Worm (Caenorhabditis elegans) whole organism, young adult: Measurements from ENCODE around the gene W04G3.10.

Experiments
- B0019.2 ChIP-seq: fragments of 200-800 bp; sonication (Bioruptor generic); conservative IDR thresholded peaks from 2 replicates; pipeline ENCODE4 v1.3.6; 2022; ENCODE audit warnings: missing genetic modification reagents, missing genetic modification characterization, missing compliant biosample characterization
- B0336.3 ChIP-seq: fragments of 200-800 bp; sonication (Bioruptor generic); IDR thresholded peaks from 2 replicates; pipeline ENCODE4 v1.3.6; 2022; ENCODE audit warnings: missing genetic modification characterization, missing compliant biosample characterization
- C17E4.6 ChIP-seq: fragments of 200-800 bp; sonication (Bioruptor generic); IDR thresholded peaks from 2 replicates; pipeline ENCODE4 v1.3.6; 2022; ENCODE audit warnings: missing genetic modification reagents, missing genetic modification characterization, missing compliant biosample characterization
- F22D6.2 ChIP-seq: sonication (generic microtip); optimal IDR thresholded peaks from 2 replicates; lab custom pipeline; 2016; ENCODE audit warnings: mild to moderate bottlenecking, missing genetic modification characterization, missing compliant biosample characterization
- F23B12.7 ChIP-seq: sonication (generic microtip); optimal IDR thresholded peaks from 2 replicates; lab custom pipeline; 2017; ENCODE audit warnings: missing genetic modification characterization, mild to moderate bottlenecking, missing compliant biosample characterization, antibody characterized with exemption, moderate library complexity; ENCODE audit not compliant: insufficient read depth
- F33H1.4 ChIP-seq: fragments of 200-800 bp; sonication (Bioruptor generic); IDR thresholded peaks from 2 replicates; pipeline ENCODE4 v1.3.6; 2022; ENCODE audit warnings: missing genetic modification reagents, missing genetic modification characterization, missing compliant biosample characterization
- F37B4.10 ChIP-seq: fragments of 200-800 bp; sonication (Bioruptor generic); IDR thresholded peaks from 2 replicates; pipeline ENCODE4 v1.3.6; 2022; ENCODE audit warnings: missing genetic modification characterization, missing compliant biosample characterization
- F52B5.7 ChIP-seq: sonication (generic microtip); optimal IDR thresholded peaks from 2 replicates; lab custom pipeline; 2016; ENCODE audit warnings: mild to moderate bottlenecking, missing genetic modification characterization, missing compliant biosample characterization
- T07F8.4 ChIP-seq: sonication (generic microtip); optimal IDR thresholded peaks from 2 replicates; lab custom pipeline; 2016; ENCODE audit warnings: mild to moderate bottlenecking, missing genetic modification characterization, moderate library complexity, missing compliant biosample characterization
- Y53F4B.3 ChIP-seq: fragments of 200-800 bp; sonication (Bioruptor generic); IDR thresholded peaks from 2 replicates; pipeline ENCODE4 v1.3.6; 2022; ENCODE audit warnings: missing genetic modification reagents, missing genetic modification characterization, missing compliant biosample characterization
- attf-3 ChIP-seq: fragments of 200-800 bp; sonication (Bioruptor generic); conservative IDR thresholded peaks from 2 replicates; pipeline ENCODE4 v1.3.6; 2022; ENCODE audit warnings: missing genetic modification reagents, missing genetic modification characterization, missing compliant biosample characterization
- attf-6 ChIP-seq: fragments of 200-800 bp; sonication (Bioruptor generic); IDR thresholded peaks from 2 replicates; pipeline ENCODE4 v1.3.6; 2022; ENCODE audit warnings: missing genetic modification reagents, missing genetic modification characterization, missing compliant biosample characterization
- bed-1 ChIP-seq: fragments of 200-800 bp; sonication (Bioruptor generic); IDR thresholded peaks from 2 replicates; pipeline ENCODE4 v1.3.6; 2022; ENCODE audit warnings: missing genetic modification reagents, missing genetic modification characterization, missing compliant biosample characterization
- ceh-100 ChIP-seq: fragments of 200-800 bp; sonication (Bioruptor generic); IDR thresholded peaks from 2 replicates; pipeline ENCODE4 v1.3.6; 2022; ENCODE audit warnings: missing genetic modification reagents, missing genetic modification characterization, missing compliant biosample characterization
- ceh-58 ChIP-seq: fragments of 200-800 bp; sonication (Bioruptor generic); IDR thresholded peaks from 2 replicates; pipeline ENCODE4 v1.3.6; 2022; ENCODE audit warnings: missing genetic modification characterization, missing compliant biosample characterization
- ceh-79 ChIP-seq: sonication (generic microtip); optimal IDR thresholded peaks from 2 replicates; lab custom pipeline; 2017; ENCODE audit warnings: mild to moderate bottlenecking, missing genetic modification characterization, missing compliant biosample characterization
- ceh-91 ChIP-seq: fragments of 200-800 bp; sonication (Bioruptor generic); IDR thresholded peaks from 2 replicates; pipeline ENCODE4 v1.3.6; 2022; ENCODE audit warnings: missing genetic modification reagents, missing genetic modification characterization, missing compliant biosample characterization
- egl-44 ChIP-seq: fragments of 200-800 bp; sonication (Bioruptor generic); IDR thresholded peaks from 2 replicates; pipeline ENCODE4 v1.3.6; 2022; ENCODE audit warnings: missing genetic modification reagents, missing genetic modification characterization, missing compliant biosample characterization
- ets-4 ChIP-seq: fragments of 200-800 bp; sonication (Bioruptor generic); optimal IDR thresholded peaks from 2 replicates; lab custom pipeline; 2018; ENCODE audit warnings: mild to moderate bottlenecking, missing genetic modification characterization, missing compliant biosample characterization
- let-526 ChIP-seq: fragments of 200-800 bp; sonication (Bioruptor generic); IDR thresholded peaks from 2 replicates; pipeline ENCODE4 v1.3.6; 2022; ENCODE audit warnings: missing genetic modification reagents, missing genetic modification characterization, missing compliant biosample characterization
- let-607 ChIP-seq, 2 experiments: fragments of 200-800 bp in 1 of 2; sonication (Bioruptor generic) in 1 of 2; sonication (generic microtip) in 1 of 2; optimal IDR thresholded peaks; 2 replicates each; lab custom pipeline; 2016 to 2018; ENCODE audit warnings: mild to moderate bottlenecking in 2 of 2, missing compliant biosample characterization in 2 of 2, missing genetic modification characterization in 2 of 2, moderate library complexity in 2 of 2, missing genotype in 1 of 2
- lsy-27 ChIP-seq: sonication (generic microtip); optimal IDR thresholded peaks from 2 replicates; lab custom pipeline; 2017; ENCODE audit warnings: missing genetic modification characterization, mild to moderate bottlenecking, missing compliant biosample characterization, antibody characterized with exemption, missing genotype, borderline replicate concordance; ENCODE audit not compliant: insufficient read depth
- mel-28 ChIP-seq: sonication (generic microtip); optimal IDR thresholded peaks from 2 replicates; lab custom pipeline; 2016; ENCODE audit warnings: borderline replicate concordance, mild to moderate bottlenecking, missing genetic modification characterization, missing compliant biosample characterization
- nfya-1 ChIP-seq: sonication (generic microtip); optimal IDR thresholded peaks from 2 replicates; lab custom pipeline; 2017; ENCODE audit warnings: antibody characterized with exemption, missing compliant biosample characterization, missing genetic modification characterization, borderline replicate concordance; ENCODE audit not compliant: insufficient read depth
- nhr-27 ChIP-seq: fragments of 200-800 bp; sonication (Bioruptor generic); optimal IDR thresholded peaks from 2 replicates; lab custom pipeline; 2018; ENCODE audit warnings: mild to moderate bottlenecking, missing genetic modification characterization, moderate library complexity, missing compliant biosample characterization
- nhr-80 ChIP-seq: sonication (generic microtip); optimal IDR thresholded peaks from 2 replicates; lab custom pipeline; 2016; ENCODE audit warnings: missing genetic modification characterization, missing compliant biosample characterization
- nhr-90 ChIP-seq: sonication (generic microtip); optimal IDR thresholded peaks from 2 replicates; lab custom pipeline; 2016; ENCODE audit warnings: missing genotype, mild to moderate bottlenecking, missing genetic modification characterization, missing compliant biosample characterization
- pha-4 ChIP-seq: fragments of 150-350 bp; sonication (generic microtip); optimal IDR thresholded peaks from 2 replicates; lab custom pipeline; 2014; ENCODE audit warnings: missing biosample characterization, missing genetic modification reagents, missing genetic modification characterization
- repo-1 ChIP-seq: sonication (generic microtip); optimal IDR thresholded peaks from 2 replicates; lab custom pipeline; 2017; ENCODE audit warnings: mild to moderate bottlenecking, missing genetic modification characterization, missing compliant biosample characterization
- sdz-38 ChIP-seq: sonication (generic microtip); optimal IDR thresholded peaks from 2 replicates; lab custom pipeline; 2016; ENCODE audit warnings: missing genotype, missing genetic modification characterization, missing compliant biosample characterization
- snpc-1.3 ChIP-seq: sonication (generic microtip); optimal IDR thresholded peaks from 2 replicates; lab custom pipeline; 2017; ENCODE audit warnings: missing genetic modification characterization, mild to moderate bottlenecking, missing compliant biosample characterization, antibody characterized with exemption, moderate library complexity, missing genotype, missing genetic modification reagents; ENCODE audit not compliant: insufficient read depth
- tbp1 ChIP-seq: fragments of 200-800 bp; sonication (Bioruptor generic); optimal IDR thresholded peaks from 2 replicates; lab custom pipeline; 2018; ENCODE audit warnings: mild to moderate bottlenecking, missing genetic modification characterization, missing compliant biosample characterization
- unc-62 ChIP-seq: fragments of 150-350 bp; optimal IDR thresholded peaks from 2 replicates; lab custom pipeline; 2014; ENCODE audit warnings: missing biosample characterization, missing genetic modification reagents, missing genetic modification characterization
- ztf-18 ChIP-seq: sonication (generic microtip); optimal IDR thresholded peaks from 2 replicates; lab custom pipeline; 2016; ENCODE audit warnings: missing genotype, mild to moderate bottlenecking, missing genetic modification characterization, missing compliant biosample characterization
- ztf-28 ChIP-seq: fragments of 200-800 bp; sonication (Bioruptor generic); IDR thresholded peaks from 2 replicates; pipeline ENCODE4 v1.3.6; 2022; ENCODE audit warnings: missing genetic modification reagents, missing genetic modification characterization, missing compliant biosample characterization
- ztf-3 ChIP-seq: fragments of 200-800 bp; sonication (Bioruptor generic); optimal IDR thresholded peaks from 2 replicates; lab custom pipeline; 2018; ENCODE audit warnings: mild to moderate bottlenecking, missing genetic modification characterization, missing compliant biosample characterization
- ztf-6 ChIP-seq: fragments of 200-800 bp; sonication (Bioruptor generic); IDR thresholded peaks from 2 replicates; pipeline ENCODE4 v1.3.6; 2022; ENCODE audit warnings: missing genetic modification reagents, missing genetic modification characterization, missing compliant biosample characterization

Gene W04G3.10

ce11 chrX:11114420-11114819, 36.4 kb upstream of the W04G3.10 start (continued):
- no peak for TF ChIP-seq ceh-91
- TF ChIP-seq ceh-100 (GFP tag; lab: Robert Waterston, UW), result no peak
- no peak for TF ChIP-seq pha-4

- TF ChIP-seq snpc-1.3 (tag; lab: Kevin White, UChicago) (no peak), B0336.3 (GFP tag; lab: Robert Waterston, UW) (no peak), T07F8.4 (tag; lab: Kevin White, UChicago) (no peak), B0019.2 (GFP tag; lab: Robert Waterston, UW) (no peak), let-526 (GFP tag; lab: Robert Waterston, UW) (no peak), F37B4.10 (GFP tag; lab: Robert Waterston, UW) (no peak), repo-1 (tag; lab: Kevin White, UChicago) (no peak), nfya-1 (tag; lab: Kevin White, UChicago) (no peak), ztf-3 (no peak), nhr-90 (tag; lab: Kevin White, UChicago) (no peak), Y53F4B.3 (no peak), C17E4.6 (GFP tag; lab: Robert Waterston, UW) (no peak)
These were observed 31.1 kb upstream of the W04G3.10 start, which contains the start of gene grd-1 for ce11 chrX:11109200-11109599. Gene grd-1 (plus strand): TSS chrX:11109440.

ce11 chrX:11107076-11107475, 29.0 kb upstream of the W04G3.10 start, which contains the start of gene clc-17:
Gene clc-17 (plus strand): TSS chrX:11107376.
- TF ChIP-seq ceh-100 (GFP tag; lab: Robert Waterston, UW) (no peak), attf-6 (GFP tag; lab: Robert Waterston, UW) (no peak), F23B12.7 (no peak)

ce11 chrX:11104883-11105629, 27.0 kb upstream of the W04G3.10 start, which contains the start of gene W02H3.1:
Gene W02H3.1 (minus strand): TSS chrX:11105460.
- no peak for TF ChIP-seq ceh-58 (GFP tag; lab: Robert Waterston, UW)
- no peak for TF ChIP-seq sdz-38
- TF ChIP-seq mel-28 (tag; lab: Kevin White, UChicago), result no peak
- no peak for TF ChIP-seq ztf-28 (GFP tag; lab: Robert Waterston, UW)
- TF ChIP-seq unc-62 (GFP tag; lab: Kevin White, UChicago), result peak; percentile 31
- peak; percentile 75 for TF ChIP-seq nhr-80 (tag; lab: Kevin White, UChicago)
- TF ChIP-seq F22D6.2 (tag; lab: Kevin White, UChicago), result no peak
- peak in 1 of 2 experiments; percentile 2 for TF ChIP-seq let-607 (tag; optimal IDR thresholded peaks at IDR 0.05; lab: Kevin White, UChicago)
- no peak for TF ChIP-seq let-526 (GFP tag; lab: Robert Waterston, UW)

DNA sequence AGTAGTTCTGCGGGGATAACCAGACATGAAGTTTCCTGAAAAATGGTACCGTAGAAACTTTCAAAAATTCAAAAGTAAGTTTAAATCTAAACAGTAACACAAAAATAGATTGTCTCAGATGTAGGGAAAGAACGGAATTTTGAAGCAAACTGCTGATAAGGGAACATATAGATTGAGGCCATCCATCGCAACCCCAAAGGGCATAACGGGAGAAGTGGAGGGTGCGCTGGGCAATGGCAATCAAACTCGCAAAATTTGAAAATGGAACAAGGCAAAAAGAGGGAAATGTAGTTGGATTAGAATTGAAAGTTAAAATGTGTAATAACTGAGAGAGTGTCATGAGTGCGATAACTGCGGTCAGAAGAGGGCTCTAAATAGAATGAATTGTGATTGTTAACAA, 25.1 kb upstream of the W04G3.10 start:
- peak; percentile 11 for TF ChIP-seq ets-4
- 0 out of 2 replicates have a peak, but pooled peaks have one; percentile 68 for TF ChIP-seq bed-1 (GFP tag; lab: Robert Waterston, UW)
- TF ChIP-seq nhr-80 (tag; lab: Kevin White, UChicago), result peak; percentile 56
- TF ChIP-seq F33H1.4 (GFP tag; lab: Robert Waterston, UW), result no peak

- TF ChIP-seq F52B5.7 (tag; lab: Kevin White, UChicago), result no peak
- no peak for TF ChIP-seq lsy-27
- no peak for TF ChIP-seq egl-44 (GFP tag; lab: Robert Waterston, UW)
- TF ChIP-seq ztf-3, result no peak
- TF ChIP-seq nhr-27 (tag; lab: Kevin White, UChicago), result no peak
- TF ChIP-seq ztf-28 (GFP tag; lab: Robert Waterston, UW), result no peak
- TF ChIP-seq nhr-90 (tag; lab: Kevin White, UChicago), result no peak
- TF ChIP-seq ceh-100 (GFP tag; lab: Robert Waterston, UW), result no peak
- TF ChIP-seq tbp1, result no peak
- TF ChIP-seq attf-3, result no peak
- no peak for TF ChIP-seq ztf-18 (tag; lab: Kevin White, UChicago)
- TF ChIP-seq ceh-79, result no peak
- no peak for TF ChIP-seq ceh-58 (GFP tag; lab: Robert Waterston, UW)
- no peak for TF ChIP-seq ztf-6
These were observed 20.0 kb upstream of the W04G3.10 start, which contains the start of gene W02H3.3 for ce11 chrX:11098086-11098485. Gene W02H3.3 (minus strand): TSS chrX:11098186.
